Worm (Caenorhabditis elegans): ENCODE results near the gene W07G4.7.

W07G4.7 gene

ce11 chrV:13081197-13081747 is 46.8 kb upstream of the W07G4.7 start (continued):
- no peak for TF ChIP-seq hpl-2 (GFP tag; optimal IDR thresholded peaks at IDR 0.05)
- TF ChIP-seq xbp-1 (tag; optimal IDR thresholded peaks at IDR 0.05) = peak; percentile 36
- peak; percentile 89 for TF ChIP-seq tbx-2 (tag; optimal IDR thresholded peaks at IDR 0.05)
- TF ChIP-seq lir-3 (tag; optimal IDR thresholded peaks at IDR 0.05; ENCODE audit: poor library complexity) = peak; percentile 45
- no peak for TF ChIP-seq Y116A8C.19 (tag; optimal IDR thresholded peaks at IDR 0.05; ENCODE audit: borderline replicate concordance)
- peak; percentile 47 for TF ChIP-seq nhr-11 (tag; optimal IDR thresholded peaks at IDR 0.05)
- TF ChIP-seq pag-3 (tag; optimal IDR thresholded peaks at IDR 0.05; ENCODE audit: borderline replicate concordance, insufficient read depth) = peak; percentile 60
- TF ChIP-seq blmp-1 (tag; optimal IDR thresholded peaks at IDR 0.05) = peak; percentile 93
- TF ChIP-seq lin-13 (GFP tag; optimal IDR thresholded peaks at IDR 0.05) = no peak
- peak; percentile 99 for TF ChIP-seq nhr-20 (tag; optimal IDR thresholded peaks at IDR 0.05)
- TF ChIP-seq elt-3 (tag; optimal IDR thresholded peaks at IDR 0.05) = peak in 5 of 6 experiments; percentile 86 to 100 (median 96)
- no peak for TF ChIP-seq fkh-10 (GFP tag; optimal IDR thresholded peaks at IDR 0.05)
- no peak for TF ChIP-seq jun-1 (tag; optimal IDR thresholded peaks at IDR 0.05)
- TF ChIP-seq tlp-1 (tag; optimal IDR thresholded peaks at IDR 0.05) = no peak
- no peak for TF ChIP-seq alr-1 (tag; optimal IDR thresholded peaks at IDR 0.05; ENCODE audit: borderline replicate concordance)
- peak; percentile 97 for TF ChIP-seq nhr-71 (tag; optimal IDR thresholded peaks at IDR 0.05)
- no peak for TF ChIP-seq zag-1 (tag; optimal IDR thresholded peaks at IDR 0.05)
- TF ChIP-seq mef-2 (tag; optimal IDR thresholded peaks at IDR 0.05) = no peak
- TF ChIP-seq lsy-2 (tag; optimal IDR thresholded peaks at IDR 0.05) = peak; percentile 57 to 73
- TF ChIP-seq pqm-1 (tag; optimal IDR thresholded peaks at IDR 0.05) = no peak
- TF ChIP-seq nhr-84 (tag; optimal IDR thresholded peaks at IDR 0.05) = no peak
- TF ChIP-seq efl-1 (optimal IDR thresholded peaks at IDR 0.05) = peak in 1 of 2 experiments; percentile 26
- peak in 1 of 2 experiments; percentile 89 for TF ChIP-seq efl-1 (GFP tag; optimal IDR thresholded peaks at IDR 0.05 in 1 of 2)
- no peak for TF ChIP-seq sptf-1 (tag; optimal IDR thresholded peaks at IDR 0.05)
- no peak for TF ChIP-seq ztf-11 (tag; optimal IDR thresholded peaks at IDR 0.05)
- TF ChIP-seq hlh-17 (GFP tag; optimal IDR thresholded peaks at IDR 0.05; ENCODE audit: borderline replicate concordance) = no peak
- TF ChIP-seq dpl-1 (GFP tag; optimal IDR thresholded peaks at IDR 0.05) = peak in 1 of 3 experiments; percentile 64
- no peak for TF ChIP-seq skn-1 (tag; optimal IDR thresholded peaks at IDR 0.05)
- no peak for TF ChIP-seq fkh-4 (tag; optimal IDR thresholded peaks at IDR 0.05; ENCODE audit: borderline replicate concordance)
- TF ChIP-seq nhr-19 (GFP tag; conservative IDR thresholded peaks at IDR 0.05) = peak; percentile 97
- TF ChIP-seq mep-1 (tag; optimal IDR thresholded peaks at IDR 0.05) = peak; percentile 75
- peak; percentile 91 for TF ChIP-seq efl-3 (GFP tag; optimal IDR thresholded peaks at IDR 0.05)
- TF ChIP-seq lin-39 (tag; optimal IDR thresholded peaks at IDR 0.05) = peak; percentile 75
- TF ChIP-seq pax-3 (tag; optimal IDR thresholded peaks at IDR 0.05) = no peak
- TF ChIP-seq hlh-4 (tag; optimal IDR thresholded peaks at IDR 0.05) = no peak
- TF ChIP-seq nhr-90 (tag; optimal IDR thresholded peaks at IDR 0.05; ENCODE audit: poor library complexity) = peak; percentile 94
- peak; percentile 53 to 65 for TF ChIP-seq egl-27 (tag; optimal IDR thresholded peaks at IDR 0.05)
- TF ChIP-seq fkh-8 (tag; optimal IDR thresholded peaks at IDR 0.05) = no peak
- TF ChIP-seq ceh-88 (GFP tag; IDR thresholded peaks at IDR 0.05) = peak; percentile 44; the same call in 1 of the 2 replicates
- TF ChIP-seq nhr-12 (tag; optimal IDR thresholded peaks at IDR 0.05) = no peak
- TF ChIP-seq sup-37 (GFP tag; optimal IDR thresholded peaks at IDR 0.05) = no peak
- TF ChIP-seq C16A3.4 (tag; optimal IDR thresholded peaks at IDR 0.05) = peak; percentile 3
- no peak for TF ChIP-seq fos-1 (tag; optimal IDR thresholded peaks at IDR 0.05)
- TF ChIP-seq ama-1 (optimal IDR thresholded peaks at IDR 0.05) = no peak
- TF ChIP-seq lin-35 (GFP tag; optimal IDR thresholded peaks at IDR 0.05) = peak; percentile 5 to 71
- no peak for TF ChIP-seq nhr-237 (tag; optimal IDR thresholded peaks at IDR 0.05)
- no peak for TF ChIP-seq ceh-90 (tag; optimal IDR thresholded peaks at IDR 0.05)
- peak; percentile 87 for TF ChIP-seq irx-1 (tag; optimal IDR thresholded peaks at IDR 0.05)
- TF ChIP-seq nhr-77 (tag; optimal IDR thresholded peaks at IDR 0.05) = peak; percentile 36
- no peak for TF ChIP-seq lin-15B (tag; optimal IDR thresholded peaks at IDR 0.05)
- TF ChIP-seq elt-2 (tag; optimal IDR thresholded peaks at IDR 0.05) = peak; percentile 62
- no peak for TF ChIP-seq C34B4.2 (tag; optimal IDR thresholded peaks at IDR 0.05)
